Worm (Caenorhabditis elegans): ENCODE measurements around the gene col-96.

col-96 gene

DNA sequence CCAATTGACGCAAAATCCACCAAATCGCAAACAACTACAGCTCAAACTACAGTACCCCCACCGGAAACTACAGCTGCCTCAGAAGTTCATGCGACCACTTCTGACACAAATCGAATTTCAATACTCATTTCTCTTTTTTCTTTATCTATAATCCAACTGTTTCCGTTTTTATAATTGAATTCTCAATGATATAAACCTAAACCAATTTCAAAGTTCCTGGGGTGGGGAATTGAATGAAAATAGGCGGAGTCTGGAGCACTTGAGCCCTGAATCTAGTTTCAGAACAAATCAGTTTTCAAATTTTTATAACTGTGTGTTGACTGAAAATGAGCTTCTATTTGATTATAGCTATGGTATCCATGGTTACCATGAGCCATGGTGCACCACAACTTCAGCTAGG lies 10.3 kb downstream of the col-96 start, which contains the start of gene Y41C4A.6:
TSS of gene Y41C4A.6 (plus strand) at position 301 of the 400 bp plus-strand sequence.
- TF ChIP-seq gmeb-2 (tag; optimal IDR thresholded peaks at IDR 0.05) (no peak), F13H6.1 (tag; optimal IDR thresholded peaks at IDR 0.05) (no peak), tbx-7 (tag; optimal IDR thresholded peaks at IDR 0.05) (no peak), odd-2 (tag; optimal IDR thresholded peaks at IDR 0.05) (no peak), ceh-30 (tag; optimal IDR thresholded peaks at IDR 0.05) (no peak), madf-2 (tag; optimal IDR thresholded peaks at IDR 0.05) (no peak), zip-5 (tag; optimal IDR thresholded peaks at IDR 0.05) (no peak), K09A11.1 (tag; optimal IDR thresholded peaks at IDR 0.05; ENCODE audit: insufficient read depth) (no peak), pha-4 (tag; optimal IDR thresholded peaks at IDR 0.05) (no peak), npax-4 (tag; optimal IDR thresholded peaks at IDR 0.05) (no peak), hlh-15 (tag; optimal IDR thresholded peaks at IDR 0.05) (no peak)

DNA sequence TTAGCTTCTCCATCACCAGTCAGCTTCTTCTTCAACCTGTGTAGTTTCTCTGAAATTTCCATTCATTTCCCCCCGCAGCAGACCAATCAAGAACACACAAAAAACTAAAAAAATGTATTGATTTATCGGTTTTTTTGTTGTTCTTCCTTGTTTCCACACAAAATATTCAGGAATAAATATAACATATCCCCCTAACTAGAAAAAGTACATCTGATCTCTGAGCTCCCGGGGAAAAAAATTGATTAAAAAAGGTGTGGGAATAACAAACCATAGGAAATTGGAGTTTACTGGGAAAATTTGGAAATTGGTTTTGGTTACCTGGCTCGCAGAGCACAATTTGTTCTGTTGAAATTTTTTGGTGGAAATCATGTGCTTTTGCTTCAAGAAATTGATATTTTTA lies 11.6 kb downstream of the col-96 start, which contains the start of gene Y41C4A.22:
TSS of gene Y41C4A.22 (plus strand) at position 301 of the 400 bp plus-strand sequence.
- TF ChIP-seq K09A11.1 (tag; optimal IDR thresholded peaks at IDR 0.05; ENCODE audit: insufficient read depth) (no peak), ceh-19 (GFP tag; optimal IDR thresholded peaks at IDR 0.05) (no peak), sox-2 (GFP tag; IDR thresholded peaks at IDR 0.05) (no peak), ref-2 (tag; optimal IDR thresholded peaks at IDR 0.05) (no peak), ceh-34 (tag; optimal IDR thresholded peaks at IDR 0.05) (no peak), hlh-13 (GFP tag; optimal IDR thresholded peaks at IDR 0.05) (no peak), ceh-31 (tag; optimal IDR thresholded peaks at IDR 0.05) (no peak), hlh-30 (tag; optimal IDR thresholded peaks at IDR 0.05; ENCODE audit: insufficient read depth) (no peak)

DNA sequence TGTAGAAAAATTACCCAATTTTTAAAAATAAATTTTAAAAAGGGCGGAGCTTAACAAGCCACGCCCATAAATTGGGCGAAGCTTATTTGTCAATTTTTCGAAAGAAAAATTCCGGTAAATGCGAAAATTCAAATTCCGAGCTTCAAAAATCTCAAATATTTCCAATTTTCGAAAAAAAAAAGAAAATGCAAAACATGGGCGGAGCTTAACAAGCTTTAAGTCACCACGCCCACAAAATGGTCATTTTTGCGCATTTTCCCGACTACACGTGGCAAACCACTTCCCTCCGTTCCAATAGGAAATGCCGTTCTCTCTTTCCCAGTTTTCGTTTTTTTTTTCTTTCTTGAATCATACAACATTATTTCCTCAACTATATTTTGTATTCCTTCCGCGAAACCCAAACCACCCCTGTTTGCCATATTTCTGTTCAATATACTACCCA lies 12.0 kb downstream of the col-96 start:
- TF ChIP-seq fkh-6 (tag; optimal IDR thresholded peaks at IDR 0.05) (no peak), che-1 (tag; optimal IDR thresholded peaks at IDR 0.05) (no peak), ceh-31 (tag; optimal IDR thresholded peaks at IDR 0.05) (no peak), ztf-16 (tag; optimal IDR thresholded peaks at IDR 0.05) (no peak), tbx-7 (tag; optimal IDR thresholded peaks at IDR 0.05) (no peak), ceh-22 (tag; optimal IDR thresholded peaks at IDR 0.05) (no peak), ceh-34 (tag; optimal IDR thresholded peaks at IDR 0.05) (no peak), hlh-15 (tag; optimal IDR thresholded peaks at IDR 0.05) (no peak), ceh-9 (tag; optimal IDR thresholded peaks at IDR 0.05) (no peak), Y22D7AL.16 (tag; optimal IDR thresholded peaks at IDR 0.05) (no peak), pat-9 (tag; optimal IDR thresholded peaks at IDR 0.05) (no peak)

DNA sequence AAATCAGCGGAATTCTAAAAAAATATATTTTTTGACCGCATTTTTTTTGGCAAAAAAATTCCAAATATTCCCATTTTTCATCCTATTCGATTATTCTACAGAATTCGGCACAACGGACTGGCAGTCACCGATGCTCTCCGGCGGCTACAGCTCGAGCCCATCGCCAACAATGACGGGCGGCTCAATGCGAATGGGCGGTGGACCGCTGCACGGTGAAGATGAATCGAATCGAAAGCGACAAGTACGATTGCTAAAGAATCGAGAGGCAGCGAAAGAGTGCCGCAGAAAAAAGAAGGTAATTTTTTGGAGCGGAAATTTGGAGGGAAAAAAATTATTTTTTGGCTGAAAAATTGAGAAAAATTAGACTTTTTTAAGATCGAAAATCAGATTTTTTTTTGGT lies 14.2 kb downstream of the col-96 start:
- TF ChIP-seq lin-11 (tag; optimal IDR thresholded peaks at IDR 0.05) = no peak
- no peak for TF ChIP-seq ceh-2 (tag; optimal IDR thresholded peaks at IDR 0.05)
- TF ChIP-seq unc-55 (GFP tag; optimal IDR thresholded peaks at IDR 0.05) = no peak
- TF ChIP-seq ceh-14 (tag; optimal IDR thresholded peaks at IDR 0.05) = no peak
- no peak for TF ChIP-seq hlh-13 (GFP tag; optimal IDR thresholded peaks at IDR 0.05)
- TF ChIP-seq ceh-45 (GFP tag; IDR thresholded peaks at IDR 0.05) = no peak
- no peak for TF ChIP-seq madf-2 (tag; optimal IDR thresholded peaks at IDR 0.05)
- TF ChIP-seq ceh-31 (tag; optimal IDR thresholded peaks at IDR 0.05) = no peak

DNA sequence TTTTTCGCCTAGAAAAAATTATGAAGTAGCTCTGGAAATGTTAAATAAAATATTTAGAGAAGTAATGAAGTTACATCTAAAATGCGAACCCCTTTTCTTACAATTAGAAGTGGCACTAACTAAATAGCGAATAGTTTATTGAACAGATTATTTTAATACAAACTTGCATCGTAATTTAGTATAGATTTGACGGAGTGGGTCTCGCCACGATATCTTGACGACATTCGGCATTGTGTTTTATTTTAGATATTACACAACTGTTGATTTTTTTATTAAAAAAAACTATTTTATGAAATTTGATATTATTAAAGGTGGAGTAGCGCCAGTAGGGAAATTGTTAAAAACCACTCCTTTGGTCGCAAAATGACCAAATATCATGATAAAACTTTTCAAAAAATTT lies 16.7 kb downstream of the col-96 start:
- no peak for TF ChIP-seq ref-2 (tag; optimal IDR thresholded peaks at IDR 0.05)
- no peak for TF ChIP-seq che-1 (tag; optimal IDR thresholded peaks at IDR 0.05)
- TF ChIP-seq pqm-1 (tag; optimal IDR thresholded peaks at IDR 0.05) = no peak

DNA sequence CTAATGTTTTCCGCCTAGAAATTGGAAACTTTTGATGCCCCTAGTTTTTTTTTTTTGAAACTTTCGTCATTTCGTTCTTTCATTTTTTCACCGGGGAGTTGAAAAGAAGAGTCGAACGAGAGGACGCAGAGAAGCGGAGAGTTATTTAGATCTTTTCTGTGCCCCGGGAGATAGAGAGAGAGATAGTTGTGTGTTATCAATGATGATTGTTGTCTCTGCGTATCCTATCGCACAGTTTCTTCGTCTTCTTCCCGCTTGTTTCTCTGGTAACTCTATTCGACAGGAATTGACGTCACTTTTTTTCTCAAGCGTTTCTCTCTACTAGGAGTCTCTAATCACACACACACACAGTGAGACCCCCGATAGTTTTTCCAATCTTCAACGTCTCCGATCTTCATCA lies 17.3 kb downstream of the col-96 start:
- TF ChIP-seq nhr-11 (tag; optimal IDR thresholded peaks at IDR 0.05) = no peak
- no peak for TF ChIP-seq C38D4.7 (GFP tag; optimal IDR thresholded peaks at IDR 0.05)
- no peak for TF ChIP-seq pha-4 (tag; optimal IDR thresholded peaks at IDR 0.05)
- peak; percentile 90 for TF ChIP-seq elt-2 (tag; optimal IDR thresholded peaks at IDR 0.05)
- no peak for TF ChIP-seq tbx-7 (tag; optimal IDR thresholded peaks at IDR 0.05)
- no peak for TF ChIP-seq fkh-10 (GFP tag; optimal IDR thresholded peaks at IDR 0.05)
- TF ChIP-seq hlh-6 (tag; optimal IDR thresholded peaks at IDR 0.05) = no peak
- TF ChIP-seq pqm-1 (tag; optimal IDR thresholded peaks at IDR 0.05) = peak; percentile 29
- peak; percentile 27 for TF ChIP-seq nfya-1 (tag; optimal IDR thresholded peaks at IDR 0.05)
- TF ChIP-seq dve-1 (tag; optimal IDR thresholded peaks at IDR 0.05) = peak; percentile 8
- TF ChIP-seq ceh-2 (tag; optimal IDR thresholded peaks at IDR 0.05) = no peak
